Worm (Caenorhabditis elegans): ENCODE measurements around the gene far-2.

Gene far-2

DNA sequence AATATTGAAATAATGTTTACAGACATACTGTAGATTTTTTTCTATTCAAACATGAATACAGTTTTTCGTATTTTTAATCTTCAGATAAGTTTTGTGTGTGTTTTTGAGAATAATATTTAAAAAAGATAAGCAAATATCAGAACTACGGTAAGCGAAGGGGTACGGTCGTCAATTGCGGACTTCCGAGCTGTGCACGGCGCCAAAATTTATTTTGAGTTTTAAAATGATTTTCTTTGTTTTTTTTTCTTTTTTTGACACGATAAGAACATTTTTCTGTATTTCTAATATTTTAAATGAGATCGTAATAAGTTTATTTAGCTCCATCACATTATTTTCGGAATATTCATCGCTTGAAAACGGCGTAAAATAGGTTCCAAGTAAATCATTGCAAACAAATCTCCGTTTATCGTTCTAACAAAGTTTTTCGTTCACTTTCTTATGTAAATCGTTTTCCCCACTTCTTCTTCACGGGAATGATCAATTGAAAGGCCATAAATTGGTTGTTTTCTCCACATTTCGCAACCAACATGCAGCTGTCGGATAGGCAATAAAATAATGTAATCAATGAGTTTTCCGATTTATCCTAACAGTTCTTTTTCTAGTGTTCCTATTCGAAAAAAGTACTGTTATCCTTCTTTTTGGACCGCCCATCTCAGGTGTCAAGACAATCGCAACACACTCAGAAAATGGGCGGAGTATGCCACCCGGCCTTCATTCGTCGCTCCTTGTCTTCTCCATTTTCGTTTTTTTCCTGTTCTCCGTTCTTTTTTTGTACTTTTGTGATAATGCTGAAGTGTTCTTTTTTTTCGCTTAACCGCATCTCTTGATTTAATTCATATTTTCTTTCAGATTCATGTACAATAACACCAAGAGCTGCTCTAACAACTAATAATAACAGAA, 10.0 kb downstream of the far-2 start, which contains the start of gene glp-1:
Gene glp-1 (plus strand): TSS at position 850 of the 900 bp plus-strand sequence.
- no peak for TF ChIP-seq lin-26 (GFP tag; IDR thresholded peaks at IDR 0.05)
- TF ChIP-seq Y79H2A.3 (GFP tag; conservative IDR thresholded peaks at IDR 0.05) = no peak
- no peak for TF ChIP-seq atf-7 (tag; optimal IDR thresholded peaks at IDR 0.05)
- TF ChIP-seq nhr-27 (tag; optimal IDR thresholded peaks at IDR 0.05) = no peak
- TF ChIP-seq snpc-3.4 (tag; optimal IDR thresholded peaks at IDR 0.05) = peak; percentile 32
- TF ChIP-seq hmg-1.2 (GFP tag; IDR thresholded peaks at IDR 0.05) = peak; percentile 5; the same call in 1 of the 2 replicates
- TF ChIP-seq rpc-1 (optimal IDR thresholded peaks at IDR 0.05) = no peak
- no peak for TF ChIP-seq rpc-1 (tag; optimal IDR thresholded peaks at IDR 0.05)
- TF ChIP-seq F33H1.4 (GFP tag; IDR thresholded peaks at IDR 0.05) = 0 out of 2 replicates have a peak, but pooled peaks have one; percentile 42
- peak; percentile 91 for TF ChIP-seq efl-1 (GFP tag; optimal IDR thresholded peaks at IDR 0.05)
- TF ChIP-seq fkh-3 (tag; optimal IDR thresholded peaks at IDR 0.05) = no peak
- no peak for TF ChIP-seq let-526 (GFP tag; IDR thresholded peaks at IDR 0.05)
- no peak for TF ChIP-seq unc-62 (GFP tag; optimal IDR thresholded peaks at IDR 0.05)
- no peak for TF ChIP-seq lag-1 (GFP tag; IDR thresholded peaks at IDR 0.05)
- TF ChIP-seq zim-3 (tag; optimal IDR thresholded peaks at IDR 0.05) = no peak
- TF ChIP-seq aptf-3 (GFP tag; IDR thresholded peaks at IDR 0.05) = no peak
- no peak for TF ChIP-seq T07F8.4 (tag; optimal IDR thresholded peaks at IDR 0.05)
- no peak for TF ChIP-seq ztf-6 (GFP tag; IDR thresholded peaks at IDR 0.05)
- no peak for TF ChIP-seq bed-2 (GFP tag; IDR thresholded peaks at IDR 0.05)
- peak; percentile 66 for TF ChIP-seq madf-8 (GFP tag; conservative IDR thresholded peaks at IDR 0.05)
- TF ChIP-seq madf-6 (GFP tag; IDR thresholded peaks at IDR 0.05) = peak; percentile 80; the same call in 1 of the 2 replicates
- no peak for TF ChIP-seq repo-1 (tag; optimal IDR thresholded peaks at IDR 0.05)
- TF ChIP-seq somi-1 (GFP tag; optimal IDR thresholded peaks at IDR 0.05) = no peak
- no peak for TF ChIP-seq mel-28 (tag; optimal IDR thresholded peaks at IDR 0.05; ENCODE audit: borderline replicate concordance)
- TF ChIP-seq chd-7 (tag; optimal IDR thresholded peaks at IDR 0.05) = no peak
- TF ChIP-seq akir-1 (GFP tag; optimal IDR thresholded peaks at IDR 0.05) = no peak
- TF ChIP-seq nhr-120 (GFP tag; IDR thresholded peaks at IDR 0.05) = no peak
- TF ChIP-seq dpl-1 (GFP tag; optimal IDR thresholded peaks at IDR 0.05) = peak; percentile 65
- no peak for TF ChIP-seq C06A6.2 (GFP tag; conservative IDR thresholded peaks at IDR 0.05)
- TF ChIP-seq snpc-1.3 (tag; optimal IDR thresholded peaks at IDR 0.05; ENCODE audit: insufficient read depth) = no peak
- TF ChIP-seq lsl-1 (GFP tag; optimal IDR thresholded peaks at IDR 0.05) = peak; percentile 95
- no peak for TF ChIP-seq F39B2.1 (GFP tag; IDR thresholded peaks at IDR 0.05)
- TF ChIP-seq Y53F4B.3 (GFP tag; IDR thresholded peaks at IDR 0.05) = no peak
- no peak for TF ChIP-seq Y95B8A.8 (GFP tag; IDR thresholded peaks at IDR 0.05)
- TF ChIP-seq F37B4.10 (GFP tag; IDR thresholded peaks at IDR 0.05) = no peak
- peak; percentile 61; the same call in 1 of the 2 replicates for TF ChIP-seq attf-3 (GFP tag; conservative IDR thresholded peaks at IDR 0.05)
- TF ChIP-seq hsf-1 (GFP tag; IDR thresholded peaks at IDR 0.05) = no peak
- TF ChIP-seq egrh-3 (GFP tag; IDR thresholded peaks at IDR 0.05) = no peak
- TF ChIP-seq hlh-12 (tag; optimal IDR thresholded peaks at IDR 0.05) = no peak
- TF ChIP-seq F57C9.4 (tag; optimal IDR thresholded peaks at IDR 0.05) = no peak
- no peak for TF ChIP-seq mcd-1 (GFP tag; IDR thresholded peaks at IDR 0.05)
- no peak for TF ChIP-seq him-1 (tag; optimal IDR thresholded peaks at IDR 0.05)
- no peak for TF ChIP-seq rec-8 (tag; optimal IDR thresholded peaks at IDR 0.05)
- TF ChIP-seq D2030.7 (GFP tag; IDR thresholded peaks at IDR 0.05) = peak; percentile 60; the same call in 1 of the 2 replicates
- TF ChIP-seq dox-1 (GFP tag; IDR thresholded peaks at IDR 0.05) = no peak
- TF ChIP-seq ceh-91 (GFP tag; IDR thresholded peaks at IDR 0.05) = peak; percentile 46; the same call in 1 of the 2 replicates
- peak; percentile 30 for TF ChIP-seq xnd-1 (tag; optimal IDR thresholded peaks at IDR 0.05)
- TF ChIP-seq madf-3 (GFP tag; IDR thresholded peaks at IDR 0.05) = no peak

Measured in whole organism, young adult.